Worm (Caenorhabditis elegans) whole organism, early embryonic: ENCODE results near the gene sta-1.

ENCODE experiments used
- ama-1 ChIP-seq: fragments of 150-350 bp; optimal IDR thresholded peaks from 2 replicates; lab custom pipeline; 2014
- ceh-13 ChIP-seq: fragments of 200-800 bp; sonication (Bioruptor generic); optimal IDR thresholded peaks from 2 replicates; lab custom pipeline; 2018; ENCODE audit warnings: mild to moderate bottlenecking, missing genetic modification characterization, missing compliant biosample characterization
- ceh-36 ChIP-seq: sonication (generic microtip); optimal IDR thresholded peaks from 2 replicates; lab custom pipeline; 2016; ENCODE audit warnings: missing genetic modification characterization, inconsistent platforms, missing compliant biosample characterization
- flt-1 ChIP-seq: fragments of 200-800 bp; sonication (Bioruptor generic); IDR thresholded peaks from 2 replicates; pipeline ENCODE4 v1.3.6; 2022; ENCODE audit warnings: missing genetic modification characterization, missing compliant biosample characterization
- hnd-1 ChIP-seq: sonication (generic microtip); optimal IDR thresholded peaks from 2 replicates; lab custom pipeline; 2016; ENCODE audit warnings: missing genetic modification characterization, missing compliant biosample characterization
- tbx-11 ChIP-seq: fragments of 200-800 bp; sonication (Bioruptor generic); IDR thresholded peaks from 2 replicates; pipeline ENCODE4 v1.3.6; 2022; ENCODE audit warnings: missing genetic modification characterization, missing compliant biosample characterization

DNA sequence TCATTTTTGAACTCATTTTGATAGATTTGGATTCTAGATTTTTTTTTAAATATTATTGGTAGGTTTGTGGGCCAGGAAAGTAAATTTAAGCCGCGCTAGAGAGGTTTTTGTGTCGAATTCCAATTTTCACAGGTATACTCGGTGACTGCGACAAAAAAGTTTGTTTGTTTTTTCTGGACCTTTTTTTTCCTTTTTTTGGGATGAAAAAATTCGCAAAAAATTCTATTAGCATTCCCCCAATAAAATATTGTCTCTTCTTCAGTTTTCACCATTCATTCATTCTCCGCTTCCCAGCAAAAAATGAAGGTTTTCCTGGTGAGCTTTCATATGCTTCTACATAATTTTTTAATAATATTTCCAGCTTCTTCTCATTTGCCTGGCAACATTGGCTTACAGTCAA is 35.0 kb upstream of the sta-1 start, which contains the start of gene Y51H4A.936:
- TF ChIP-seq ceh-13 (GFP tag; lab: Kevin White, UChicago), result no peak
- no peak for TF ChIP-seq ama-1 (lab: Kevin White, UChicago)
- no peak for TF ChIP-seq ceh-36 (tag; lab: Kevin White, UChicago)
- TF ChIP-seq tbx-11 (GFP tag; lab: Robert Waterston, UW), result no peak
- no peak for TF ChIP-seq flt-1 (GFP tag; lab: Robert Waterston, UW)
- no peak for TF ChIP-seq hnd-1
